Worm (Caenorhabditis elegans) whole organism, young adult: ENCODE results near the gene zmp-5.

Source experiments
- F23B12.7 ChIP-seq: sonication (generic microtip); optimal IDR thresholded peaks from 2 replicates; lab custom pipeline; 2017; ENCODE audit warnings: missing genetic modification characterization, mild to moderate bottlenecking, missing compliant biosample characterization, antibody characterized with exemption, moderate library complexity; ENCODE audit not compliant: insufficient read depth
- F37B4.10 ChIP-seq: fragments of 200-800 bp; sonication (Bioruptor generic); IDR thresholded peaks from 2 replicates; pipeline ENCODE4 v1.3.6; 2022; ENCODE audit warnings: missing genetic modification characterization, missing compliant biosample characterization
- F39B2.1 ChIP-seq: fragments of 200-800 bp; sonication (Bioruptor generic); IDR thresholded peaks from 2 replicates; pipeline ENCODE4 v1.3.6; 2022; ENCODE audit warnings: missing genetic modification reagents, missing genetic modification characterization, missing compliant biosample characterization
- F55B11.4 ChIP-seq: sonication (generic microtip); optimal IDR thresholded peaks from 2 replicates; lab custom pipeline; 2016; ENCODE audit warnings: missing compliant biosample characterization, missing genetic modification characterization, borderline replicate concordance; ENCODE audit not compliant: insufficient read depth
- F57C9.4 ChIP-seq: sonication (generic microtip); optimal IDR thresholded peaks from 2 replicates; lab custom pipeline; 2017; ENCODE audit warnings: mild to moderate bottlenecking, missing genetic modification characterization, missing compliant biosample characterization
- K12H6.12 ChIP-seq: fragments of 200-800 bp; sonication (Bioruptor generic); optimal IDR thresholded peaks from 2 replicates; lab custom pipeline; 2018; ENCODE audit warnings: mild to moderate bottlenecking, missing genetic modification characterization, missing compliant biosample characterization
- Y67H2A.10 ChIP-seq: fragments of 200-800 bp; sonication (Bioruptor generic); conservative IDR thresholded peaks from 2 replicates; pipeline ENCODE4 v1.3.6; 2022; ENCODE audit warnings: missing genetic modification reagents, missing genetic modification characterization, missing compliant biosample characterization
- aptf-2 ChIP-seq: fragments of 200-800 bp; sonication (Bioruptor generic); conservative IDR thresholded peaks from 2 replicates; pipeline ENCODE4 v1.3.6; 2022; ENCODE audit warnings: missing genetic modification reagents, missing genetic modification characterization, missing compliant biosample characterization
- aptf-3 ChIP-seq: fragments of 200-800 bp; sonication (Bioruptor generic); IDR thresholded peaks from 2 replicates; pipeline ENCODE4 v1.3.6; 2022; ENCODE audit warnings: missing genetic modification characterization, missing compliant biosample characterization
- athp-1 ChIP-seq: sonication (generic microtip); optimal IDR thresholded peaks from 2 replicates; lab custom pipeline; 2017; ENCODE audit warnings: mild to moderate bottlenecking, missing genetic modification characterization, missing compliant biosample characterization
- attf-3 ChIP-seq: fragments of 200-800 bp; sonication (Bioruptor generic); conservative IDR thresholded peaks from 2 replicates; pipeline ENCODE4 v1.3.6; 2022; ENCODE audit warnings: missing genetic modification reagents, missing genetic modification characterization, missing compliant biosample characterization
- attf-5 ChIP-seq: fragments of 200-800 bp; sonication (Bioruptor generic); optimal IDR thresholded peaks from 2 replicates; lab custom pipeline; 2018; ENCODE audit warnings: mild to moderate bottlenecking, missing genetic modification characterization, missing compliant biosample characterization
- bed-2 ChIP-seq: fragments of 200-800 bp; sonication (Bioruptor generic); IDR thresholded peaks from 2 replicates; pipeline ENCODE4 v1.3.6; 2022; ENCODE audit warnings: missing genetic modification reagents, missing genetic modification characterization, missing compliant biosample characterization
- ceh-27 ChIP-seq: fragments of 200-800 bp; sonication (Bioruptor generic); optimal IDR thresholded peaks from 2 replicates; lab custom pipeline; 2018; ENCODE audit warnings: mild to moderate bottlenecking, missing genetic modification characterization, moderate library complexity, missing compliant biosample characterization
- ceh-40 ChIP-seq: fragments of 200-800 bp; sonication (Bioruptor generic); IDR thresholded peaks from 2 replicates; pipeline ENCODE4 v1.3.6; 2022; ENCODE audit warnings: missing genetic modification characterization, missing compliant biosample characterization
- ceh-79 ChIP-seq: sonication (generic microtip); optimal IDR thresholded peaks from 2 replicates; lab custom pipeline; 2017; ENCODE audit warnings: mild to moderate bottlenecking, missing genetic modification characterization, missing compliant biosample characterization
- chd-7 ChIP-seq: sonication (generic microtip); optimal IDR thresholded peaks from 2 replicates; lab custom pipeline; 2016; ENCODE audit warnings: mild to moderate bottlenecking, missing genetic modification characterization, moderate library complexity, missing compliant biosample characterization
- dpff-1 ChIP-seq: sonication (generic microtip); optimal IDR thresholded peaks from 2 replicates; lab custom pipeline; 2017; ENCODE audit warnings: mild to moderate bottlenecking, missing genetic modification characterization, missing compliant biosample characterization
- ets-4 ChIP-seq: fragments of 200-800 bp; sonication (Bioruptor generic); optimal IDR thresholded peaks from 2 replicates; lab custom pipeline; 2018; ENCODE audit warnings: mild to moderate bottlenecking, missing genetic modification characterization, missing compliant biosample characterization
- him-1 ChIP-seq: sonication (generic microtip); optimal IDR thresholded peaks from 2 replicates; lab custom pipeline; 2016; ENCODE audit warnings: missing genotype, missing genetic modification reagents, missing genetic modification characterization, missing compliant biosample characterization
- lag-1 ChIP-seq: fragments of 200-800 bp; sonication (Bioruptor generic); IDR thresholded peaks from 2 replicates; pipeline ENCODE4 v1.3.6; 2022; ENCODE audit warnings: missing genetic modification reagents, missing genetic modification characterization, missing compliant biosample characterization
- let-526 ChIP-seq: fragments of 200-800 bp; sonication (Bioruptor generic); IDR thresholded peaks from 2 replicates; pipeline ENCODE4 v1.3.6; 2022; ENCODE audit warnings: missing genetic modification reagents, missing genetic modification characterization, missing compliant biosample characterization
- lin-35 ChIP-seq, 3 experiments: fragments of 150-350 bp in 2 of 3; sonication (generic microtip) in 1 of 3; optimal IDR thresholded peaks; 2 replicates each; lab custom pipeline; 2014 to 2018; ENCODE audit warnings: missing biosample characterization in 3 of 3, missing genetic modification characterization in 3 of 3, missing genetic modification reagents in 3 of 3
- lin-40 ChIP-seq: sonication (generic microtip); optimal IDR thresholded peaks from 2 replicates; lab custom pipeline; 2016; ENCODE audit warnings: missing genetic modification characterization, mild to moderate bottlenecking, missing compliant biosample characterization, missing genotype, missing genetic modification reagents
- lir-1 ChIP-seq: fragments of 200-800 bp; sonication (Bioruptor generic); conservative IDR thresholded peaks from 2 replicates; pipeline ENCODE4 v1.3.6; 2022; ENCODE audit warnings: missing genetic modification reagents, missing genetic modification characterization, missing compliant biosample characterization
- lsy-27 ChIP-seq: sonication (generic microtip); optimal IDR thresholded peaks from 2 replicates; lab custom pipeline; 2017; ENCODE audit warnings: missing genetic modification characterization, mild to moderate bottlenecking, missing compliant biosample characterization, antibody characterized with exemption, missing genotype, borderline replicate concordance; ENCODE audit not compliant: insufficient read depth
- madf-10 ChIP-seq: sonication (generic microtip); optimal IDR thresholded peaks from 2 replicates; lab custom pipeline; 2016; ENCODE audit warnings: mild to moderate bottlenecking, missing genetic modification characterization, missing compliant biosample characterization
- madf-8 ChIP-seq: fragments of 200-800 bp; sonication (Bioruptor generic); conservative IDR thresholded peaks from 2 replicates; pipeline ENCODE4 v1.3.6; 2022; ENCODE audit warnings: missing genetic modification reagents, missing genetic modification characterization, missing compliant biosample characterization
- mcd-1 ChIP-seq: fragments of 200-800 bp; sonication (Bioruptor generic); IDR thresholded peaks from 2 replicates; pipeline ENCODE4 v1.3.6; 2022; ENCODE audit warnings: missing genetic modification reagents, missing genetic modification characterization, missing compliant biosample characterization
- mel-28 ChIP-seq: sonication (generic microtip); optimal IDR thresholded peaks from 2 replicates; lab custom pipeline; 2016; ENCODE audit warnings: borderline replicate concordance, mild to moderate bottlenecking, missing genetic modification characterization, missing compliant biosample characterization
- nhr-179 ChIP-seq: sonication (generic microtip); optimal IDR thresholded peaks from 2 replicates; lab custom pipeline; 2016; ENCODE audit warnings: mild to moderate bottlenecking, missing genetic modification characterization, missing compliant biosample characterization
- nhr-80 ChIP-seq: sonication (generic microtip); optimal IDR thresholded peaks from 2 replicates; lab custom pipeline; 2016; ENCODE audit warnings: missing genetic modification characterization, missing compliant biosample characterization
- nhr-90 ChIP-seq: sonication (generic microtip); optimal IDR thresholded peaks from 2 replicates; lab custom pipeline; 2016; ENCODE audit warnings: missing genotype, mild to moderate bottlenecking, missing genetic modification characterization, missing compliant biosample characterization
- pbrm-1 ChIP-seq: fragments of 200-800 bp; sonication (Bioruptor generic); IDR thresholded peaks from 2 replicates; pipeline ENCODE4 v1.3.6; 2022; ENCODE audit warnings: missing genetic modification reagents, missing genetic modification characterization, missing compliant biosample characterization
- rec-8 ChIP-seq, 2 experiments: sonication (generic microtip); optimal IDR thresholded peaks; 2 replicates each; lab custom pipeline; 2016; ENCODE audit warnings: mild to moderate bottlenecking in 2 of 2, missing genetic modification characterization in 2 of 2, missing genetic modification reagents in 2 of 2, missing genotype in 2 of 2, missing biosample characterization in 1 of 2, missing compliant biosample characterization in 1 of 2, moderate library complexity in 1 of 2
- repo-1 ChIP-seq: sonication (generic microtip); optimal IDR thresholded peaks from 2 replicates; lab custom pipeline; 2017; ENCODE audit warnings: mild to moderate bottlenecking, missing genetic modification characterization, missing compliant biosample characterization
- rpc-1 ChIP-seq, 2 experiments: fragments of 150-350 bp in 1 of 2; sonication (generic microtip) in 1 of 2; optimal IDR thresholded peaks; 2 replicates each; lab custom pipeline; 2014 to 2018; ENCODE audit warnings: missing biosample characterization in 1 of 2, missing genetic modification characterization in 1 of 2, missing genetic modification reagents in 1 of 2, missing genotype in 1 of 2
- sdz-38 ChIP-seq: sonication (generic microtip); optimal IDR thresholded peaks from 2 replicates; lab custom pipeline; 2016; ENCODE audit warnings: missing genotype, missing genetic modification characterization, missing compliant biosample characterization
- sptf-2 ChIP-seq: fragments of 200-800 bp; sonication (Bioruptor generic); optimal IDR thresholded peaks from 2 replicates; lab custom pipeline; 2018; ENCODE audit warnings: mild to moderate bottlenecking, missing genetic modification characterization, missing compliant biosample characterization
- tbp1 ChIP-seq: fragments of 200-800 bp; sonication (Bioruptor generic); optimal IDR thresholded peaks from 2 replicates; lab custom pipeline; 2018; ENCODE audit warnings: mild to moderate bottlenecking, missing genetic modification characterization, missing compliant biosample characterization
- unc-130 ChIP-seq: sonication (generic microtip); optimal IDR thresholded peaks from 2 replicates; lab custom pipeline; 2016; ENCODE audit warnings: missing genetic modification reagents, missing genetic modification characterization, missing compliant biosample characterization
- xnd-1 ChIP-seq: sonication (generic microtip); optimal IDR thresholded peaks from 2 replicates; lab custom pipeline; 2016; ENCODE audit warnings: missing genotype, missing genetic modification reagents, missing genetic modification characterization, missing compliant biosample characterization
- zfh-2 ChIP-seq: fragments of 200-800 bp; sonication (Bioruptor generic); conservative IDR thresholded peaks from 2 replicates; pipeline ENCODE4 v1.3.6; 2022; ENCODE audit warnings: missing genetic modification reagents, missing genetic modification characterization, missing compliant biosample characterization
- ztf-18 ChIP-seq: sonication (generic microtip); optimal IDR thresholded peaks from 2 replicates; lab custom pipeline; 2016; ENCODE audit warnings: missing genotype, mild to moderate bottlenecking, missing genetic modification characterization, missing compliant biosample characterization
- ztf-25 ChIP-seq: fragments of 200-800 bp; sonication (Bioruptor generic); IDR thresholded peaks from 2 replicates; pipeline ENCODE4 v1.3.6; 2022; ENCODE audit warnings: missing genetic modification reagents, missing genetic modification characterization, missing compliant biosample characterization
- ztf-3 ChIP-seq: fragments of 200-800 bp; sonication (Bioruptor generic); optimal IDR thresholded peaks from 2 replicates; lab custom pipeline; 2018; ENCODE audit warnings: mild to moderate bottlenecking, missing genetic modification characterization, missing compliant biosample characterization
- ztf-6 ChIP-seq: fragments of 200-800 bp; sonication (Bioruptor generic); IDR thresholded peaks from 2 replicates; pipeline ENCODE4 v1.3.6; 2022; ENCODE audit warnings: missing genetic modification reagents, missing genetic modification characterization, missing compliant biosample characterization

The zmp-5 gene

DNA sequence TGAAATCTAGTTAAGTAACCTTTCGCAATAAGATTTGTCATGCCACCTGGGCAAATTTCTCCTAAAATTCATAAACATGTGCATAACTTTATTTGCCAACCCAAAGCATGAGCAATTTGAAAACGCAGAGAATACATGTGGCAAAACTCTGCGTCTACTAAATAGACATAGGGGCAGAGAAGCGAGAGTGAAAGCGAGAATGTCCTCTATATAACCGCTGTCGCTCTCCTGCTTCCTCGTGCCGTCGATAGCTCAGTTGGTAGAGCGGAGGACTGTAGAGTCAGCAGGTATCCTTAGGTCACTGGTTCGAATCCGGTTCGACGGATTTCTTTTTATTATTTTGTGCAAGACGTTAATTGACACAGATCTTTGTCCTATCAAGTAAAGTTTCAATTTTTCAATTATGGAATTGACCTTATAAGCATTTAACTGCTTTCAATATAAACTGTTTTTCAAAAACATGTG lies 18.1 kb downstream of the zmp-5 start:
- no peak for TF ChIP-seq attf-3
- TF ChIP-seq tbp1: peak; percentile 98
- peak; percentile 81 for TF ChIP-seq nhr-179
- no peak for TF ChIP-seq sdz-38
- peak; percentile 69 for TF ChIP-seq ztf-3 (GFP tag; lab: Kevin White, UChicago)
- TF ChIP-seq pbrm-1: peak; percentile 86
- peak; percentile 77 for TF ChIP-seq F57C9.4 (tag; lab: Kevin White, UChicago)
- peak; percentile 48 for TF ChIP-seq dpff-1 (tag; lab: Kevin White, UChicago)
- peak; percentile 96 for TF ChIP-seq him-1 (tag; lab: Kevin White, UChicago)
- no peak for TF ChIP-seq xnd-1 (tag; lab: Kevin White, UChicago)
- peak; percentile 95 for TF ChIP-seq rpc-1 (optimal IDR thresholded peaks at IDR 0.05; lab: Kevin White, UChicago)
- peak; percentile 96 for TF ChIP-seq rpc-1 (tag; optimal IDR thresholded peaks at IDR 0.05; lab: Kevin White, UChicago)
- TF ChIP-seq ztf-25 (GFP tag; lab: Robert Waterston, UW): peak; percentile 95
- TF ChIP-seq nhr-80 (tag; lab: Kevin White, UChicago): peak; percentile 22
- peak in 1 of 3 experiments; percentile 82 for TF ChIP-seq lin-35 (GFP tag; optimal IDR thresholded peaks at IDR 0.05; lab: Kevin White, UChicago)
- TF ChIP-seq attf-5 (GFP tag; lab: Kevin White, UChicago): peak; percentile 84
- peak; percentile 82 for TF ChIP-seq ztf-6 (GFP tag; lab: Robert Waterston, UW)
- peak; percentile 93 for TF ChIP-seq nhr-90 (tag; lab: Kevin White, UChicago)
- peak; percentile 84 to 89 for TF ChIP-seq rec-8 (tag; optimal IDR thresholded peaks at IDR 0.05; lab: Kevin White, UChicago)
- no peak; the same call in 1 of the 2 replicates for TF ChIP-seq madf-8 (GFP tag; lab: Robert Waterston, UW)
- TF ChIP-seq repo-1 (tag; lab: Kevin White, UChicago): peak; percentile 84
- no peak for TF ChIP-seq lag-1 (GFP tag; lab: Robert Waterston, UW)
- TF ChIP-seq athp-1 (tag; lab: Kevin White, UChicago): peak; percentile 83
- peak; percentile 73 for TF ChIP-seq zfh-2 (GFP tag; lab: Robert Waterston, UW)
- no peak for TF ChIP-seq lsy-27
- TF ChIP-seq K12H6.12: peak; percentile 52
- TF ChIP-seq ceh-27 (GFP tag; lab: Kevin White, UChicago): peak; percentile 86
- peak; percentile 72 for TF ChIP-seq ztf-18 (tag; lab: Kevin White, UChicago)
- peak; percentile 91 for TF ChIP-seq chd-7 (tag; lab: Kevin White, UChicago)
- TF ChIP-seq ets-4 (GFP tag; lab: Kevin White, UChicago): peak; percentile 80
- TF ChIP-seq ceh-79 (tag; lab: Kevin White, UChicago): no peak
- TF ChIP-seq Y67H2A.10: peak; percentile 47; the same call in 1 of the 2 replicates
- peak; percentile 65 for TF ChIP-seq mcd-1 (GFP tag; lab: Robert Waterston, UW)
- TF ChIP-seq let-526 (GFP tag; lab: Robert Waterston, UW): peak; percentile 90
- 0 out of 2 replicates have a peak, but pooled peaks have one; percentile 53 for TF ChIP-seq bed-2 (GFP tag; lab: Robert Waterston, UW)
- TF ChIP-seq sptf-2 (GFP tag; lab: Kevin White, UChicago): peak; percentile 11
- peak; percentile 5 for TF ChIP-seq F55B11.4 (tag; lab: Kevin White, UChicago)
- no peak for TF ChIP-seq F39B2.1 (GFP tag; lab: Robert Waterston, UW)
- peak; percentile 73 for TF ChIP-seq F23B12.7 (tag; lab: Kevin White, UChicago)
- peak; percentile 34 for TF ChIP-seq unc-130
- TF ChIP-seq mel-28 (tag; lab: Kevin White, UChicago): peak; percentile 51
- 0 out of 2 replicates have a peak, but pooled peaks have one; percentile 47 for TF ChIP-seq ceh-40 (GFP tag; lab: Robert Waterston, UW)
- TF ChIP-seq F37B4.10 (GFP tag; lab: Robert Waterston, UW): no peak
- TF ChIP-seq lir-1 (GFP tag; lab: Robert Waterston, UW): peak; percentile 57; the same call in 1 of the 2 replicates
- TF ChIP-seq lin-40 (tag; lab: Kevin White, UChicago): peak; percentile 85
- TF ChIP-seq aptf-3 (GFP tag; lab: Robert Waterston, UW): peak; percentile 98
- peak; percentile 77 for TF ChIP-seq madf-10
- TF ChIP-seq aptf-2 (GFP tag; lab: Robert Waterston, UW): 0 out of 2 replicates have a peak, but pooled peaks have one; percentile 14
